5 fruit fly cellular contexts compared by ENCODE assay signal in genomic region chr3R:23678349-23679193, dm6.
TF ChIP-seq lines count a peak whose summit lies in the region.

Gene GILT2 (plus strand): TSS chr3R:23678895.

- peak; percentile 27 for TF ChIP-seq CTCF in whole organism, embryonic (GFP tag; optimal IDR thresholded peaks at IDR 0.05; lab: Kevin White, UChicago)

TF ChIP-seq in whole organism, adult, 20 proteins besides CTCF, POLR2A, EP300 and RAD21 (continues in another document):
- TF ChIP-seq CG12768 (GFP tag; optimal IDR thresholded peaks at IDR 0.05; lab: Kevin White, UChicago): peak; percentile 97
- TF ChIP-seq Clk (GFP tag; optimal IDR thresholded peaks at IDR 0.05; lab: Kevin White, UChicago): peak; percentile 84
- TF ChIP-seq CG7101 (tag; optimal IDR thresholded peaks at IDR 0.05; lab: Kevin White, UChicago): peak; percentile 93
- peak; percentile 97 for TF ChIP-seq bab1 (GFP tag; optimal IDR thresholded peaks at IDR 0.05; lab: Kevin White, UChicago)
- peak; percentile 94 for TF ChIP-seq pad (GFP tag; optimal IDR thresholded peaks at IDR 0.05; lab: Kevin White, UChicago)
- peak; percentile 89 for TF ChIP-seq CG1620 (GFP tag; optimal IDR thresholded peaks at IDR 0.05; lab: Kevin White, UChicago)
- peak; percentile 95 for TF ChIP-seq CG11617 (GFP tag; optimal IDR thresholded peaks at IDR 0.05; lab: Kevin White, UChicago)
- TF ChIP-seq cnc (optimal IDR thresholded peaks at IDR 0.05; lab: Kevin White, UChicago): no peak
- peak; percentile 82 for TF ChIP-seq cic (GFP tag; optimal IDR thresholded peaks at IDR 0.05; lab: Kevin White, UChicago)
- peak; percentile 89 for TF ChIP-seq CG33017 (tag; optimal IDR thresholded peaks at IDR 0.05; lab: Kevin White, UChicago)
- TF ChIP-seq Crg-1 (GFP tag; optimal IDR thresholded peaks at IDR 0.05; lab: Kevin White, UChicago): peak; percentile 79
- peak; percentile 81 for TF ChIP-seq toe (GFP tag; optimal IDR thresholded peaks at IDR 0.05; lab: Kevin White, UChicago)
- peak; percentile 94 for TF ChIP-seq tj (GFP tag; optimal IDR thresholded peaks at IDR 0.05; lab: Kevin White, UChicago)
- peak; percentile 95 for TF ChIP-seq CG7045 (GFP tag; optimal IDR thresholded peaks at IDR 0.05; lab: Kevin White, UChicago)
- peak; percentile 90 for TF ChIP-seq CG14711 (tag; optimal IDR thresholded peaks at IDR 0.05; lab: Kevin White, UChicago)
- peak; percentile 79 for TF ChIP-seq Hr96 (GFP tag; optimal IDR thresholded peaks at IDR 0.05; lab: Kevin White, UChicago)
- TF ChIP-seq kay (GFP tag; lab: Kevin White, UChicago; ENCODE audit: borderline replicate concordance): peak; percentile 95
- peak; percentile 85 for TF ChIP-seq CG5204 (GFP tag; optimal IDR thresholded peaks at IDR 0.05; lab: Kevin White, UChicago)

TF ChIP-seq in whole organism, embryonic, 481 proteins besides CTCF, POLR2A, EP300 and RAD21 (continues in another document):
- peak; percentile 82 for TF ChIP-seq klu (GFP tag; IDR thresholded peaks at IDR 0.05; lab: Robert Waterston, UW)
- peak; percentile 79 for TF ChIP-seq org-1 (GFP tag; optimal IDR thresholded peaks at IDR 0.05; lab: Kevin White, UChicago)
- peak; percentile 74 for TF ChIP-seq CG16815 (GFP tag; optimal IDR thresholded peaks at IDR 0.05; lab: Kevin White, UChicago)
- TF ChIP-seq BtbVII (GFP tag; optimal IDR thresholded peaks at IDR 0.05; lab: Kevin White, UChicago): peak; percentile 90
- peak; percentile 91 for TF ChIP-seq CG17385 (GFP tag; optimal IDR thresholded peaks at IDR 0.05; lab: Kevin White, UChicago)
- TF ChIP-seq CG3726 (GFP tag; IDR thresholded peaks at IDR 0.05; lab: Robert Waterston, UW): peak; percentile 76; the same call in 2 of the 3 replicates
- TF ChIP-seq CG2712 (tag; optimal IDR thresholded peaks at IDR 0.05; lab: Kevin White, UChicago): peak; percentile 93
- TF ChIP-seq CG13287 (GFP tag; IDR thresholded peaks at IDR 0.05; lab: Robert Waterston, UW; ENCODE audit: partially characterized antibody): no peak
- peak in 1 of 2 experiments; percentile 94 for TF ChIP-seq bsh (GFP tag; optimal IDR thresholded peaks at IDR 0.05; lab: Kevin White, UChicago)
- TF ChIP-seq ato (GFP tag; IDR thresholded peaks at IDR 0.05; lab: Robert Waterston, UW; ENCODE audit: partially characterized antibody): no peak
- TF ChIP-seq CG11504 (tag; optimal IDR thresholded peaks at IDR 0.05; lab: Kevin White, UChicago): peak; percentile 94
- TF ChIP-seq CG15601 (tag; optimal IDR thresholded peaks at IDR 0.05; lab: Kevin White, UChicago): peak; percentile 90
- peak; percentile 57 for TF ChIP-seq CG4707 (GFP tag; optimal IDR thresholded peaks at IDR 0.05; lab: Kevin White, UChicago)
- TF ChIP-seq vvl (GFP tag; IDR thresholded peaks at IDR 0.05; lab: Robert Waterston, UW): peak; percentile 97
- peak; percentile 86 for TF ChIP-seq CG18476 (GFP tag; optimal IDR thresholded peaks at IDR 0.05; lab: Kevin White, UChicago)
- TF ChIP-seq tap (tag; optimal IDR thresholded peaks at IDR 0.05; lab: Kevin White, UChicago): peak; percentile 87
- TF ChIP-seq CG1602 (GFP tag; optimal IDR thresholded peaks at IDR 0.05; lab: Kevin White, UChicago): peak; percentile 85
- TF ChIP-seq YL-1 (GFP tag; optimal IDR thresholded peaks at IDR 0.05; lab: Kevin White, UChicago): peak; percentile 74

TF ChIP-seq in whole organism, prepupa, 60 proteins besides CTCF, POLR2A, EP300 and RAD21 (continues in another document):
- TF ChIP-seq Eip75B (GFP tag; optimal IDR thresholded peaks at IDR 0.05; lab: Kevin White, UChicago) (peak; percentile 75), Lpt (GFP tag; optimal IDR thresholded peaks at IDR 0.05; lab: Kevin White, UChicago) (peak; percentile 42), Gug (GFP tag; IDR thresholded peaks at IDR 0.05; lab: Robert Waterston, UW) (peak; percentile 29; the same call in 1 of the 2 replicates), CG6276 (GFP tag; optimal IDR thresholded peaks at IDR 0.05; lab: Kevin White, UChicago) (no peak), CG1621 (tag; optimal IDR thresholded peaks at IDR 0.05; lab: Kevin White, UChicago) (peak; percentile 11), CG6808 (GFP tag; optimal IDR thresholded peaks at IDR 0.05; lab: Kevin White, UChicago) (peak; percentile 66), CG11294 (GFP tag; IDR thresholded peaks at IDR 0.05; lab: Robert Waterston, UW) (no peak), pdm3 (GFP tag; optimal IDR thresholded peaks at IDR 0.05; lab: Kevin White, UChicago) (peak; percentile 73), Ets96B (tag; optimal IDR thresholded peaks at IDR 0.05; lab: Kevin White, UChicago) (peak; percentile 63), net (GFP tag; optimal IDR thresholded peaks at IDR 0.05; lab: Kevin White, UChicago) (no peak), lz (GFP tag; optimal IDR thresholded peaks at IDR 0.05; lab: Kevin White, UChicago) (peak; percentile 83), CG34406 (GFP tag; optimal IDR thresholded peaks at IDR 0.05; lab: Kevin White, UChicago) (peak; percentile 83), CG16779 (tag; optimal IDR thresholded peaks at IDR 0.05; lab: Kevin White, UChicago) (peak; percentile 62), Met (GFP tag; optimal IDR thresholded peaks at IDR 0.05; lab: Kevin White, UChicago) (peak; percentile 88), CG8319 (GFP tag; optimal IDR thresholded peaks at IDR 0.05; lab: Kevin White, UChicago) (peak; percentile 70), CG8119 (GFP tag; IDR thresholded peaks at IDR 0.05; lab: Robert Waterston, UW) (peak; percentile 74), dac (GFP tag; optimal IDR thresholded peaks at IDR 0.05; lab: Kevin White, UChicago) (peak; percentile 4), CG11762 (GFP tag; optimal IDR thresholded peaks at IDR 0.05; lab: Kevin White, UChicago; ENCODE audit: insufficient read depth) (peak; percentile 43), svp (GFP tag; lab: Kevin White, UChicago) (peak; percentile 93)

TF ChIP-seq in whole organism, pupa, 21 proteins besides CTCF, POLR2A, EP300 and RAD21:
- TF ChIP-seq CG15710 (tag; optimal IDR thresholded peaks at IDR 0.05; lab: Kevin White, UChicago): peak; percentile 69
- 0 out of 2 replicates have a peak, but pooled peaks have one; percentile 24 for TF ChIP-seq CG10348 (GFP tag; IDR thresholded peaks at IDR 0.05; lab: Robert Waterston, UW)
- TF ChIP-seq CG17806 (tag; optimal IDR thresholded peaks at IDR 0.05; lab: Kevin White, UChicago): peak; percentile 64
- TF ChIP-seq Pif1A (GFP tag; optimal IDR thresholded peaks at IDR 0.05; lab: Kevin White, UChicago): no peak
- TF ChIP-seq CG4496 (GFP tag; IDR thresholded peaks at IDR 0.05; lab: Robert Waterston, UW): 0 out of 3 replicates have a peak, but pooled peaks have one; percentile 54
- peak; percentile 87 for TF ChIP-seq Snoo (tag; optimal IDR thresholded peaks at IDR 0.05; lab: Kevin White, UChicago)
- TF ChIP-seq CG34367 (tag; optimal IDR thresholded peaks at IDR 0.05; lab: Kevin White, UChicago): peak; percentile 36
- peak; percentile 73 for TF ChIP-seq CG8159 (tag; optimal IDR thresholded peaks at IDR 0.05; lab: Kevin White, UChicago)
- peak; percentile 58 for TF ChIP-seq CG12605 (GFP tag; IDR thresholded peaks at IDR 0.05; lab: Robert Waterston, UW)
- peak; percentile 40; the same call in 1 of the 2 replicates for TF ChIP-seq rn (GFP tag; IDR thresholded peaks at IDR 0.05; lab: Robert Waterston, UW)
- peak; percentile 76 for TF ChIP-seq Pif1B (GFP tag; optimal IDR thresholded peaks at IDR 0.05; lab: Kevin White, UChicago)
- no peak for TF ChIP-seq CG8301 (tag; optimal IDR thresholded peaks at IDR 0.05; lab: Kevin White, UChicago)
- peak; percentile 65 for TF ChIP-seq CG32121 (GFP tag; IDR thresholded peaks at IDR 0.05; lab: Robert Waterston, UW)
- no peak for TF ChIP-seq D1 (tag; optimal IDR thresholded peaks at IDR 0.05; lab: Kevin White, UChicago)
- TF ChIP-seq EcR (GFP tag; optimal IDR thresholded peaks at IDR 0.05; lab: Kevin White, UChicago): no peak
- peak; percentile 72 for TF ChIP-seq fd96Ca (GFP tag; IDR thresholded peaks at IDR 0.05; lab: Robert Waterston, UW)
- TF ChIP-seq Ets98B (GFP tag; IDR thresholded peaks at IDR 0.05; lab: Robert Waterston, UW): peak; percentile 77
- TF ChIP-seq CG9948 (tag; optimal IDR thresholded peaks at IDR 0.05; lab: Kevin White, UChicago): peak; percentile 56

TF ChIP-seq in whole organism, wandering third instar larva, 38 proteins besides CTCF, POLR2A, EP300 and RAD21 (continues in another document):
- TF ChIP-seq Abd-B (GFP tag; optimal IDR thresholded peaks at IDR 0.05; lab: Kevin White, UChicago) (no peak), Hnf4 (GFP tag; optimal IDR thresholded peaks at IDR 0.05; lab: Kevin White, UChicago) (no peak), jim (GFP tag; optimal IDR thresholded peaks at IDR 0.05; lab: Kevin White, UChicago) (no peak), Dfd (GFP tag; optimal IDR thresholded peaks at IDR 0.05; lab: Kevin White, UChicago) (no peak), rgr (GFP tag; optimal IDR thresholded peaks at IDR 0.05; lab: Kevin White, UChicago) (peak; percentile 91), GATAd (GFP tag; optimal IDR thresholded peaks at IDR 0.05; lab: Kevin White, UChicago) (peak; percentile 8), OdsH (GFP tag; optimal IDR thresholded peaks at IDR 0.05; lab: Kevin White, UChicago) (peak; percentile 89), sv (GFP tag; optimal IDR thresholded peaks at IDR 0.05; lab: Kevin White, UChicago) (peak; percentile 85), N (GFP tag; optimal IDR thresholded peaks at IDR 0.05; lab: Kevin White, UChicago) (no peak), fru (GFP tag; optimal IDR thresholded peaks at IDR 0.05; lab: Kevin White, UChicago) (peak; percentile 88), dmrt93B (GFP tag; optimal IDR thresholded peaks at IDR 0.05; lab: Kevin White, UChicago) (peak; percentile 83), foxo (GFP tag; optimal IDR thresholded peaks at IDR 0.05; lab: Kevin White, UChicago) (peak in 1 of 2 experiments; percentile 91), Mio (GFP tag; optimal IDR thresholded peaks at IDR 0.05; lab: Kevin White, UChicago) (no peak), Dif (GFP tag; optimal IDR thresholded peaks at IDR 0.05; lab: Kevin White, UChicago; ENCODE audit: partially characterized antibody) (peak; percentile 53), Myc (optimal IDR thresholded peaks at IDR 0.05; lab: Kevin White, UChicago) (no peak), CG9705 (GFP tag; optimal IDR thresholded peaks at IDR 0.05; lab: Kevin White, UChicago) (peak; percentile 66), Hr78 (GFP tag; optimal IDR thresholded peaks at IDR 0.05; lab: Kevin White, UChicago) (no peak), CrebA (GFP tag; optimal IDR thresholded peaks at IDR 0.05; lab: Kevin White, UChicago; ENCODE audit: borderline replicate concordance) (peak; percentile 28), woc (GFP tag; optimal IDR thresholded peaks at IDR 0.05; lab: Kevin White, UChicago) (no peak), HLH106 (tag; optimal IDR thresholded peaks at IDR 0.05; lab: Kevin White, UChicago) (peak; percentile 87), br (GFP tag; optimal IDR thresholded peaks at IDR 0.05; lab: Kevin White, UChicago) (peak; percentile 81), pan (optimal IDR thresholded peaks at IDR 0.05; lab: Kevin White, UChicago) (no peak), psq (GFP tag; optimal IDR thresholded peaks at IDR 0.05; lab: Kevin White, UChicago) (peak; percentile 86), tai (GFP tag; optimal IDR thresholded peaks at IDR 0.05; lab: Kevin White, UChicago) (no peak), brk (GFP tag; optimal IDR thresholded peaks at IDR 0.05; lab: Kevin White, UChicago) (no peak)
